Fruit fly (Drosophila melanogaster): ENCODE results near the gene Aps.

DNA sequence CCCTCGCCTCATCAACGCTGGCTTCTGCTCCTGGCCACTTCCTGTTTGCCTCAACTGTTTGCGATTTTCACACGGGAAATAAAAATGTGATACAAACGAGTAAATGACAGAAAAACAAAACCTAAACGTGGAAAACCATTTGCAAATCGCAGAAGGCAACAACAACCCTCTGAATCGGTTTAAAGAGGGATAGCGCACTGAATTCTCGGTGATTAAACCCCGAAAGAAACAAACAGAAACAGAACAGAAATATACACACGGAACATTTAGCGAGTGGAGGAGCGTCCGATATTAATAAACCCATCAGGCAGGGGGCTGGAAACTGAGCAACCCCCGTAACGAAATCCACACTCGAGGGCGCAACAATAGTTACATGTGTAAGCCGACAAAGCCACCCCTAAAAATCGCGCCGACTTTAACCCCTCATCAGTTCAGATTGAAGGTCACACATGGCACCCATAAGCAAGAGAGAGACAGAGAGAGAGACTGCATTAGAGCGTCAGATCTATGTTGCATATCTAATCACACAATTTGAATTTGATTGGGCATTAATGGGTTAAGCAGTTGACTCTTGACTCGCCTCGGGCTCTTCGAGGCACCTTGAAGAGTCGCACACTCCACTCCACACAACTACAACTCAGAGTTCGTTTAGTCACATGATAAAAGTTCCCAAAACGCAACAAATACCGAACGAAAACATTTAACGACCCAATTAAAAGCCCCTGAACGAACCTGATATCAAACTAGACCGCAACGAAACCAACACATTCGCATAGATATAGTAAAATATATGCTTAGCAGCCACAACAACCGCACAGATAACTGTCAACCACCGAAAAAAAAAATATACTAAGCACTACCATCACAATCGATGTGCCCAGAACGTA, 37.0 kb downstream of the Aps start:
- TF ChIP-seq OdsH (GFP tag; optimal IDR thresholded peaks at IDR 0.05) (no peak), eg (GFP tag; IDR thresholded peaks at IDR 0.05) (no peak), topi (GFP tag; optimal IDR thresholded peaks at IDR 0.05) (no peak), salr (GFP tag; optimal IDR thresholded peaks at IDR 0.05) (no peak), CG6163 (GFP tag; IDR thresholded peaks at IDR 0.05) (no peak), Lpt (GFP tag; optimal IDR thresholded peaks at IDR 0.05) (no peak), Blimp-1 (GFP tag; optimal IDR thresholded peaks at IDR 0.05) (no peak), CG3919 (GFP tag; optimal IDR thresholded peaks at IDR 0.05) (no peak)

Data from whole organism, prepupa.